Fruit fly (Drosophila melanogaster) whole organism, embryonic: ENCODE measurements around the gene ecd.

Source experiments
- Aef1 ChIP-seq: fragments of 200-800 bp; sonication (Bioruptor generic); IDR thresholded peaks from 3 replicates; pipeline ENCODE4 v1.3.6; 2022; ENCODE audit warnings: missing biosample characterization, missing genetic modification characterization
- CG1024 ChIP-seq: fragments of 200-800 bp; sonication (Bioruptor generic); IDR thresholded peaks from 2 replicates; pipeline ENCODE4 v1.3.6; 2022; ENCODE audit warnings: missing biosample characterization, missing genetic modification characterization
- CG10543 ChIP-seq: fragments of 200-800 bp; sonication (Bioruptor generic); optimal IDR thresholded peaks from 3 replicates; lab custom pipeline; 2017; ENCODE audit warnings: missing biosample characterization, mild to moderate bottlenecking, missing genetic modification characterization, moderate library complexity
- CG10979 ChIP-seq: fragments of 200-800 bp; sonication (Bioruptor generic); optimal IDR thresholded peaks from 2 replicates; lab custom pipeline; 2018; ENCODE audit warnings: missing biosample characterization, mild to moderate bottlenecking, missing genetic modification characterization, moderate library complexity
- CG11456 ChIP-seq: fragments of 200-800 bp; sonication (Bioruptor generic); IDR thresholded peaks from 3 replicates; pipeline ENCODE4 v1.3.6; 2022; ENCODE audit warnings: missing biosample characterization, missing genetic modification characterization
- CG11696 ChIP-seq: fragments of 200-800 bp; sonication (Bioruptor generic); IDR thresholded peaks from 2 replicates; pipeline ENCODE4 v1.3.6; 2022; ENCODE audit warnings: missing biosample characterization, missing genetic modification characterization
- CG12236 ChIP-seq: fragments of 200-800 bp; sonication (Bioruptor generic); optimal IDR thresholded peaks from 2 replicates; lab custom pipeline; 2016; ENCODE audit warnings: missing biosample characterization, missing genetic modification characterization
- CG12659 ChIP-seq: fragments of 200-800 bp; sonication (Bioruptor generic); optimal IDR thresholded peaks from 3 replicates; lab custom pipeline; 2017; ENCODE audit warnings: mild to moderate bottlenecking, missing biosample characterization, missing genetic modification reagents, missing genetic modification characterization
- CG13894 ChIP-seq: fragments of 200-800 bp; sonication (Bioruptor generic); optimal IDR thresholded peaks from 3 replicates; lab custom pipeline; 2018; ENCODE audit warnings: missing biosample characterization, mild to moderate bottlenecking, missing genetic modification characterization, moderate library complexity
- CG17186 ChIP-seq: fragments of 200-800 bp; sonication (Bioruptor generic); optimal IDR thresholded peaks from 3 replicates; lab custom pipeline; 2017; ENCODE audit warnings: missing biosample characterization, missing genetic modification reagents, missing genetic modification characterization
- CG17385 ChIP-seq: fragments of 200-800 bp; sonication (Bioruptor generic); optimal IDR thresholded peaks from 3 replicates; lab custom pipeline; 2018; ENCODE audit warnings: missing biosample characterization, mild to moderate bottlenecking, missing genetic modification characterization
- CG17912 ChIP-seq: fragments of 200-800 bp; sonication (Bioruptor generic); optimal IDR thresholded peaks from 2 replicates; lab custom pipeline; 2018; ENCODE audit warnings: missing biosample characterization, mild to moderate bottlenecking, missing genetic modification characterization
- CG18619 ChIP-seq: fragments of 200-800 bp; sonication (Bioruptor generic); optimal IDR thresholded peaks from 3 replicates; lab custom pipeline; 2017; ENCODE audit warnings: missing biosample characterization, mild to moderate bottlenecking, missing genetic modification characterization
- CG31365 ChIP-seq: fragments of 200-800 bp; sonication (Bioruptor generic); optimal IDR thresholded peaks from 2 replicates; lab custom pipeline; 2018; ENCODE audit warnings: missing biosample characterization, mild to moderate bottlenecking, missing genetic modification characterization
- CG4617 ChIP-seq: fragments of 200-800 bp; sonication (Bioruptor generic); optimal IDR thresholded peaks from 3 replicates; lab custom pipeline; 2016; ENCODE audit warnings: missing biosample characterization, missing genetic modification characterization, borderline replicate concordance
- CG6689 ChIP-seq: fragments of 200-800 bp; sonication (Bioruptor generic); IDR thresholded peaks from 2 replicates; pipeline ENCODE4 v1.3.6; 2022; ENCODE audit warnings: missing biosample characterization, missing genetic modification characterization
- CG8290 ChIP-seq, 3 experiments: fragments of 200-800 bp; sonication (Bioruptor generic); optimal IDR thresholded peaks; 2 replicates each; lab custom pipeline; 2016 to 2019; ENCODE audit warnings: missing biosample characterization in 3 of 3, missing genetic modification characterization in 3 of 3, mild to moderate bottlenecking in 2 of 3, moderate library complexity in 1 of 3
- CG9817 ChIP-seq: fragments of 200-800 bp; sonication (Bioruptor generic); optimal IDR thresholded peaks from 2 replicates; lab custom pipeline; 2018; ENCODE audit warnings: missing biosample characterization, mild to moderate bottlenecking, missing genetic modification characterization, moderate library complexity
- CG9932 ChIP-seq: fragments of 200-800 bp; sonication (Bioruptor generic); IDR thresholded peaks from 2 replicates; pipeline ENCODE4 v1.3.6; 2022; ENCODE audit warnings: missing biosample characterization, missing genetic modification characterization
- CkIIα-i1 ChIP-seq: fragments of 200-800 bp; sonication (Bioruptor generic); IDR thresholded peaks from 2 replicates; pipeline ENCODE4 v1.3.6; 2022; ENCODE audit warnings: missing biosample characterization, missing genetic modification characterization
- CoRest ChIP-seq: fragments of 200-800 bp; sonication (Bioruptor generic); optimal IDR thresholded peaks from 3 replicates; lab custom pipeline; 2018; ENCODE audit warnings: missing biosample characterization, mild to moderate bottlenecking, missing genetic modification characterization, moderate library complexity
- CrebB ChIP-seq: fragments of 200-800 bp; sonication (Bioruptor generic); optimal IDR thresholded peaks from 3 replicates; lab custom pipeline; 2018; ENCODE audit warnings: missing biosample characterization, mild to moderate bottlenecking, missing genetic modification characterization
- D19B ChIP-seq: fragments of 200-800 bp; sonication (Bioruptor generic); optimal IDR thresholded peaks from 2 replicates; lab custom pipeline; 2017; ENCODE audit warnings: missing biosample characterization, mild to moderate bottlenecking, missing genetic modification characterization
- Dbx ChIP-seq: fragments of 200-800 bp; sonication (Bioruptor generic); IDR thresholded peaks from 3 replicates; pipeline ENCODE4 v1.3.6; 2022; ENCODE audit warnings: missing biosample characterization, missing genetic modification characterization
- Doc3 ChIP-seq: fragments of 200-800 bp; sonication (Bioruptor generic); IDR thresholded peaks from 3 replicates; pipeline ENCODE4 v1.3.6; 2022; ENCODE audit warnings: missing biosample characterization, missing genetic modification characterization; ENCODE audit not compliant: partially characterized antibody
- Eip74EF ChIP-seq, 2 experiments: fragments of 200-800 bp in 1 of 2; fragments of >200 bp in 1 of 2; sonication (Bioruptor generic) in 1 of 2; optimal IDR thresholded peaks; 2 replicates each; lab custom pipeline; 2017 to 2019; ENCODE audit warnings: missing biosample characterization in 2 of 2, missing genetic modification characterization in 2 of 2, mild to moderate bottlenecking in 1 of 2, moderate library complexity in 1 of 2
- Fer1 ChIP-seq: fragments of 200-800 bp; sonication (Bioruptor generic); optimal IDR thresholded peaks from 2 replicates; lab custom pipeline; 2017; ENCODE audit warnings: missing biosample characterization, mild to moderate bottlenecking, missing genetic modification characterization
- Lim3 ChIP-seq: fragments of 200-800 bp; sonication (Bioruptor generic); IDR thresholded peaks from 2 replicates; pipeline ENCODE4 v1.3.6; 2022; ENCODE audit warnings: missing biosample characterization, missing genetic modification characterization
- Max ChIP-seq: fragments of 200-800 bp; sonication (Bioruptor generic); optimal IDR thresholded peaks from 2 replicates; lab custom pipeline; 2016; ENCODE audit warnings: missing biosample characterization, mild to moderate bottlenecking, missing genetic modification characterization
- Neu2 ChIP-seq: fragments of 200-800 bp; sonication (Bioruptor generic); optimal IDR thresholded peaks from 3 replicates; lab custom pipeline; 2016; ENCODE audit warnings: missing biosample characterization, missing genetic modification characterization, borderline replicate concordance
- Sox102F ChIP-seq: fragments of 200-800 bp; sonication (Bioruptor generic); optimal IDR thresholded peaks from 2 replicates; lab custom pipeline; 2018; ENCODE audit warnings: missing biosample characterization, mild to moderate bottlenecking, missing genetic modification characterization, moderate library complexity
- amos ChIP-seq: fragments of 200-800 bp; sonication (Bioruptor generic); IDR thresholded peaks from 2 replicates; pipeline ENCODE4 v1.3.6; 2022; ENCODE audit warnings: missing biosample characterization, missing genetic modification characterization; ENCODE audit not compliant: partially characterized antibody
- cwo ChIP-seq: fragments of 200-800 bp; sonication (Bioruptor generic); optimal IDR thresholded peaks from 3 replicates; lab custom pipeline; 2017; ENCODE audit warnings: missing biosample characterization, missing genetic modification characterization, mild to moderate bottlenecking, moderate library complexity, missing genetic modification reagents
- ems ChIP-seq: fragments of 200-800 bp; sonication (Bioruptor generic); optimal IDR thresholded peaks from 3 replicates; lab custom pipeline; 2016; ENCODE audit warnings: missing biosample characterization, missing genetic modification characterization
- grau ChIP-seq: fragments of 200-800 bp; optimal IDR thresholded peaks from 3 replicates; lab custom pipeline; 2019; ENCODE audit warnings: missing biosample characterization, mild to moderate bottlenecking, missing genetic modification characterization, moderate library complexity
- klu ChIP-seq: fragments of 200-800 bp; sonication (Bioruptor generic); IDR thresholded peaks from 2 replicates; pipeline ENCODE4 v1.3.6; 2022; ENCODE audit warnings: missing biosample characterization, missing genetic modification characterization
- knrl ChIP-seq: fragments of 200-800 bp; sonication (Bioruptor generic); IDR thresholded peaks from 3 replicates; pipeline ENCODE4 v1.3.6; 2022; ENCODE audit warnings: missing biosample characterization, missing genetic modification characterization; ENCODE audit not compliant: partially characterized antibody
- lab ChIP-seq: fragments of 200-800 bp; sonication (Bioruptor generic); optimal IDR thresholded peaks from 3 replicates; lab custom pipeline; 2017; ENCODE audit warnings: missing biosample characterization, missing genetic modification characterization, mild to moderate bottlenecking, moderate library complexity, missing genetic modification reagents
- maf-S ChIP-seq: fragments of 200-800 bp; sonication (Bioruptor generic); optimal IDR thresholded peaks from 2 replicates; lab custom pipeline; 2016; ENCODE audit warnings: missing biosample characterization, missing genetic modification characterization
- nerfin-1 ChIP-seq: fragments of 200-800 bp; sonication (Bioruptor generic); optimal IDR thresholded peaks from 3 replicates; lab custom pipeline; 2019; ENCODE audit warnings: missing biosample characterization, mild to moderate bottlenecking, missing genetic modification characterization, moderate library complexity
- nmo ChIP-seq: fragments of 200-800 bp; sonication (Bioruptor generic); optimal IDR thresholded peaks from 2 replicates; lab custom pipeline; 2018; ENCODE audit warnings: missing biosample characterization, mild to moderate bottlenecking, missing genetic modification characterization, moderate library complexity
- odd ChIP-seq: fragments of 200-800 bp; sonication (Bioruptor generic); optimal IDR thresholded peaks from 2 replicates; lab custom pipeline; 2017; ENCODE audit warnings: missing biosample characterization, mild to moderate bottlenecking, missing genetic modification characterization
- peb ChIP-seq: fragments of 200-800 bp; sonication (Bioruptor generic); IDR thresholded peaks from 2 replicates; pipeline ENCODE4 v1.3.6; 2022; ENCODE audit warnings: missing biosample characterization, missing genetic modification characterization
- phol ChIP-seq: fragments of 200-800 bp; sonication (Bioruptor generic); optimal IDR thresholded peaks from 3 replicates; lab custom pipeline; 2018; ENCODE audit warnings: missing biosample characterization, mild to moderate bottlenecking, missing genetic modification characterization, moderate library complexity
- ro ChIP-seq: fragments of 200-800 bp; sonication (Bioruptor generic); IDR thresholded peaks from 2 replicates; pipeline ENCODE4 v1.3.6; 2022; ENCODE audit warnings: missing biosample characterization, missing genetic modification characterization
- schlank ChIP-seq: fragments of 200-800 bp; sonication (Bioruptor generic); optimal IDR thresholded peaks from 2 replicates; lab custom pipeline; 2018; ENCODE audit warnings: missing biosample characterization, mild to moderate bottlenecking, missing genetic modification characterization
- stc ChIP-seq: fragments of 200-800 bp; sonication (Bioruptor generic); IDR thresholded peaks from 2 replicates; pipeline ENCODE4 v1.3.6; 2022; ENCODE audit warnings: missing biosample characterization, missing genetic modification characterization
- tap ChIP-seq: fragments of 200-800 bp; optimal IDR thresholded peaks from 3 replicates; lab custom pipeline; 2019; ENCODE audit warnings: missing biosample characterization, mild to moderate bottlenecking, missing genetic modification characterization, moderate library complexity
- tgo ChIP-seq: fragments of 200-800 bp; sonication (Bioruptor generic); IDR thresholded peaks from 3 replicates; pipeline ENCODE4 v1.3.6; 2022; ENCODE audit warnings: missing biosample characterization, missing genetic modification characterization
- tio ChIP-seq: fragments of 200-800 bp; sonication (Bioruptor generic); optimal IDR thresholded peaks from 2 replicates; lab custom pipeline; 2017; ENCODE audit warnings: missing biosample characterization, missing genetic modification characterization, inconsistent platforms

ecd gene

dm6 chr3L:2237034-2237433 is 28.6 kb downstream of the ecd start, which contains the start of gene CG9018 (continued):
- TF ChIP-seq CG18619 (GFP tag; lab: Kevin White, UChicago) (no peak), Doc3 (no peak), CkIIα-i1 (GFP tag; lab: Robert Waterston, UW) (no peak), Max (no peak), CG6689 (GFP tag; lab: Robert Waterston, UW) (no peak), CG11456 (GFP tag; lab: Robert Waterston, UW) (peak; percentile 30; the same call in 1 of the 3 replicates), CG17912 (GFP tag; lab: Kevin White, UChicago) (no peak), grau (no peak), ems (GFP tag; lab: Kevin White, UChicago) (no peak), nerfin-1 (tag; lab: Kevin White, UChicago) (no peak), CG12236 (no peak), CG13894 (tag; lab: Kevin White, UChicago) (no peak), CG31365 (no peak), Lim3 (no peak), Dbx (GFP tag; lab: Robert Waterston, UW) (no peak), CG10979 (tag; lab: Kevin White, UChicago) (no peak), CG12659 (GFP tag; lab: Kevin White, UChicago) (peak; percentile 41), klu (GFP tag; lab: Robert Waterston, UW) (no peak), CG9932 (GFP tag; lab: Robert Waterston, UW) (no peak), cwo (GFP tag; lab: Kevin White, UChicago) (no peak), CG11696 (GFP tag; lab: Robert Waterston, UW) (no peak), tgo (GFP tag; lab: Robert Waterston, UW) (no peak), CG1024 (GFP tag; lab: Robert Waterston, UW) (no peak), D19B (GFP tag; lab: Kevin White, UChicago) (no peak), CrebB (tag; lab: Kevin White, UChicago) (no peak), CG9817 (tag; lab: Kevin White, UChicago) (no peak), Neu2 (GFP tag; lab: Kevin White, UChicago) (no peak), tio (GFP tag; lab: Kevin White, UChicago) (no peak), CG10543 (no peak), Fer1 (GFP tag; lab: Kevin White, UChicago) (no peak), Aef1 (GFP tag; lab: Robert Waterston, UW) (no peak), nmo (GFP tag; lab: Kevin White, UChicago) (peak; percentile 72), schlank (tag; lab: Kevin White, UChicago) (no peak), CG8290 (GFP tag; optimal IDR thresholded peaks at IDR 0.05; lab: Kevin White, UChicago) (no peak), CG8290 (tag; optimal IDR thresholded peaks at IDR 0.05; lab: Kevin White, UChicago) (no peak), CG17385 (GFP tag; lab: Kevin White, UChicago) (no peak), CG4617 (GFP tag; lab: Kevin White, UChicago) (no peak), lab (GFP tag; lab: Kevin White, UChicago) (no peak), peb (GFP tag; lab: Robert Waterston, UW) (no peak), CG17186 (GFP tag; lab: Kevin White, UChicago) (peak; percentile 16), amos (0 out of 2 replicates have a peak, but pooled peaks have one; percentile 21), Eip74EF (GFP tag; optimal IDR thresholded peaks at IDR 0.05; lab: Kevin White, UChicago) (no peak), phol (tag; lab: Kevin White, UChicago) (peak; percentile 49), odd (no peak), Sox102F (GFP tag; lab: Kevin White, UChicago) (no peak), tap (tag; lab: Kevin White, UChicago) (no peak), stc (GFP tag; lab: Robert Waterston, UW) (no peak), maf-S (GFP tag; lab: Kevin White, UChicago) (no peak), knrl (GFP tag; lab: Robert Waterston, UW) (peak; percentile 34; the same call in 1 of the 3 replicates), ro (GFP tag; lab: Robert Waterston, UW) (no peak), CoRest (tag; lab: Kevin White, UChicago) (peak; percentile 56)
